Worm (Caenorhabditis elegans): ENCODE data around the gene E02H4.5.

The E02H4.5 gene

DNA sequence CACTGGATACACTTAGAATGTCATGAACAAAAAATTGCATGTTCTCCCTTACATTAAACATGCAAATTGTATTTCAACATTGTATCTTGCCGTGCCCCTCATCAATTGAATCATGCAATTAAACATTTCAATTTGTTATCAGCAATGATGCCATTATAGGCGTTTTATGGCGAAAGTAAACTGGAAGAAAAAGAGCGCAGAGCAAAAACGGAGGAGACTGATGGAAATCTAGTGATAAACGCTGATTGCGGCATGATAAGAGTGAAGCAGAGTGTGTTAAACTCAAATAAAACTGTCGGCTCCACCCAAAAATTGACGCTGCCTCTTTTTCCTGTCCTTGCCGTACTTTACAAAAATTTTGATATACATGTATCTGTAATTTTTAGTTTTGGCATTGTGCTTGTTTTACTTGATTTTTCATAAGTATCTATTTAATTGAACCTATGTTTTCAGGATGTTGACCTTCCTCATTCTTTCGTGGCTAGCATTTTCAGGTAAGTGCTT is 40.4 kb downstream of the E02H4.5 start, which contains the start of gene K06G5.1:
Gene K06G5.1 (plus strand): TSS at position 454 of the 504 bp plus-strand sequence.
- no peak for TF ChIP-seq tbx-37 (GFP tag; conservative IDR thresholded peaks at IDR 0.05)

DNA sequence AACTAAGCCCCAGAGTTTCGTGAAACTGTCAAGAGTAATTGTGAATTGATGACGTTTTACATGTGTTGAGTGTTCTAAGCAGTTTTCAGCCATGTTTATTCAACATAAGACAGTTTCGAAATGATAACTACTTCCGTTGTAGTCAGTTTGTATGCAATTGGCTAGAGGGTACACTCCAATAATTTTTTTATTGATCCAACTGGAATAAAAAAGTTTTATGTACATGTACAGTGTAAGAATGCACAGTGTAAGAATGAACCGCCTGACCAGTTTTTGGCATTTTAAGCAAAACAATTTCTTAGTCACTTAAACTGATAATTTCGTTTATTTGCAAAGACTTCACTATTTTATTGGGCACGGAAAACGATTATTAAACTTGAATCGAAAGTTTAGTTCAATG is 41.6 kb downstream of the E02H4.5 start:
- no peak for TF ChIP-seq B0310.2 (tag; optimal IDR thresholded peaks at IDR 0.05)
- no peak for TF ChIP-seq hnd-1 (tag; optimal IDR thresholded peaks at IDR 0.05)
- TF ChIP-seq tra-4 (tag; optimal IDR thresholded peaks at IDR 0.05): no peak
- TF ChIP-seq ceh-36 (tag; optimal IDR thresholded peaks at IDR 0.05): no peak
- no peak for TF ChIP-seq tbx-37 (GFP tag; conservative IDR thresholded peaks at IDR 0.05)
- no peak for TF ChIP-seq tbx-11 (GFP tag; IDR thresholded peaks at IDR 0.05)
- no peak for TF ChIP-seq ama-1 (optimal IDR thresholded peaks at IDR 0.05)
- TF ChIP-seq hmbx-1 (tag; optimal IDR thresholded peaks at IDR 0.05): no peak
- TF ChIP-seq scrt-1 (GFP tag; IDR thresholded peaks at IDR 0.05): no peak
- no peak for TF ChIP-seq aly-1 (tag; optimal IDR thresholded peaks at IDR 0.05)
- TF ChIP-seq sea-1 (GFP tag; conservative IDR thresholded peaks at IDR 0.05): no peak
- TF ChIP-seq F13C5.2 (tag; optimal IDR thresholded peaks at IDR 0.05): no peak
- no peak for TF ChIP-seq flt-1 (GFP tag; IDR thresholded peaks at IDR 0.05)
- no peak for TF ChIP-seq hmg-4 (GFP tag; optimal IDR thresholded peaks at IDR 0.05)
- no peak for TF ChIP-seq ceh-13 (GFP tag; optimal IDR thresholded peaks at IDR 0.05)
- no peak for TF ChIP-seq pes-1 (GFP tag; IDR thresholded peaks at IDR 0.05)

DNA sequence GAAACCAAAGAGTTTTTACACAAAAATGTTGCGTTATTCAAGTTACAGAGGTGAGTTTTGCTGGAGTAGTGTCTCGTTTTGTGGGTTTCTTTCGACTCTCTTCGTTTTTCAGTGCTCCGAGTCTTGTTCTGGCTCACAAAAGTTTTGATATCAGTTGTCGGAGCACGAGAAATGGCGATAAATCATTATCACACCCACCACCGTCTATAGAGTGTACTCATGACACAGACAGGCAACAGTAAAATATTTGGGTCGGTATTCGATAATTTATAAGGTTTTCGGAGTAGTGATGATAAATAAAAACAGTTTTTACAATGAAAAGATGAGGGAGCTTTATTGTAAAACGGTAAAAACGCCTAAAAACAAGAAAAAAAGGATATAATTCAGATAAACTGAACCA is 47.0 kb downstream of the E02H4.5 start, which contains the start of gene ceh-37:
Gene ceh-37 (minus strand): TSS at position 59 of the 400 bp plus-strand sequence.
- TF ChIP-seq tra-4 (tag; optimal IDR thresholded peaks at IDR 0.05) (no peak), ceh-36 (tag; optimal IDR thresholded peaks at IDR 0.05) (no peak), B0310.2 (tag; optimal IDR thresholded peaks at IDR 0.05) (no peak), flt-1 (GFP tag; IDR thresholded peaks at IDR 0.05) (no peak), tbx-11 (GFP tag; IDR thresholded peaks at IDR 0.05) (no peak), tbx-37 (GFP tag; conservative IDR thresholded peaks at IDR 0.05) (no peak), scrt-1 (GFP tag; IDR thresholded peaks at IDR 0.05) (no peak), aly-1 (tag; optimal IDR thresholded peaks at IDR 0.05) (no peak), ceh-13 (GFP tag; optimal IDR thresholded peaks at IDR 0.05) (no peak), sea-1 (GFP tag; conservative IDR thresholded peaks at IDR 0.05) (no peak), ets-7 (tag; optimal IDR thresholded peaks at IDR 0.05) (no peak), hmg-4 (GFP tag; optimal IDR thresholded peaks at IDR 0.05) (no peak), hmbx-1 (tag; optimal IDR thresholded peaks at IDR 0.05) (no peak), ama-1 (optimal IDR thresholded peaks at IDR 0.05) (no peak), pes-1 (GFP tag; IDR thresholded peaks at IDR 0.05) (no peak), F13C5.2 (tag; optimal IDR thresholded peaks at IDR 0.05) (no peak), hnd-1 (tag; optimal IDR thresholded peaks at IDR 0.05) (no peak)

DNA sequence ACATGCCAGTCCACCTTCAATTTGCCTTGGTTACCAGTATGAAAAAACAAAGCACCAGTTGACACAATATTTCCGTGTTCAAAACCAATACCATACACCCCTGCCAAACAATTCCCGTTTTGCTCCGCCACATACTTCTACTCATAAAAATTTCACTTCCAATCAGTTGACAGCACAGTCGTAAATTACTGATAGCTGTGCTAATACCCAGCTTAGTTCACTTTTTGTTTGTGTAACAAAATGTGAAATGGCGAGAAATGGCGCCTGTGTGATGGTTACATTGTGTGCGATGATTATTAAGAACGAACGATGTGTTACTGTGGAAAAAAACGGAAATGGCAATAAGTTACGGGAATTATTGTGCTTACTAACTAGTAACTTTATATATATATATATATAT is 48.6 kb downstream of the E02H4.5 start:
- TF ChIP-seq hmbx-1 (tag; optimal IDR thresholded peaks at IDR 0.05) (no peak), aly-1 (tag; optimal IDR thresholded peaks at IDR 0.05) (no peak), ets-7 (tag; optimal IDR thresholded peaks at IDR 0.05) (no peak), tra-4 (tag; optimal IDR thresholded peaks at IDR 0.05) (no peak), ceh-36 (tag; optimal IDR thresholded peaks at IDR 0.05) (no peak), scrt-1 (GFP tag; IDR thresholded peaks at IDR 0.05) (no peak), B0310.2 (tag; optimal IDR thresholded peaks at IDR 0.05) (no peak), flt-1 (GFP tag; IDR thresholded peaks at IDR 0.05) (no peak), sea-1 (GFP tag; conservative IDR thresholded peaks at IDR 0.05) (no peak), hnd-1 (tag; optimal IDR thresholded peaks at IDR 0.05) (no peak)

Measured in whole organism, early embryonic.